Worm (Caenorhabditis elegans) whole organism, young adult: Measurements from ENCODE around the gene F47F2.3.

Source experiments
- F22D6.2 ChIP-seq: sonication (generic microtip); optimal IDR thresholded peaks from 2 replicates; lab custom pipeline; 2016; ENCODE audit warnings: mild to moderate bottlenecking, missing genetic modification characterization, missing compliant biosample characterization
- F55B11.4 ChIP-seq: sonication (generic microtip); optimal IDR thresholded peaks from 2 replicates; lab custom pipeline; 2016; ENCODE audit warnings: missing compliant biosample characterization, missing genetic modification characterization, borderline replicate concordance; ENCODE audit not compliant: insufficient read depth
- ama-1 ChIP-seq, 3 experiments: fragments of 150-350 bp in 1 of 3; sonication (generic microtip) in 2 of 3; optimal IDR thresholded peaks; 2 replicates each; lab custom pipeline; 2014 to 2018; ENCODE audit warnings: missing biosample characterization in 2 of 3, missing genetic modification characterization in 2 of 3, missing genetic modification reagents in 2 of 3
- ceh-27 ChIP-seq: fragments of 200-800 bp; sonication (Bioruptor generic); optimal IDR thresholded peaks from 2 replicates; lab custom pipeline; 2018; ENCODE audit warnings: mild to moderate bottlenecking, missing genetic modification characterization, moderate library complexity, missing compliant biosample characterization
- efl-1 ChIP-seq: fragments of 150-350 bp; optimal IDR thresholded peaks from 2 replicates; lab custom pipeline; 2014; ENCODE audit warnings: missing biosample characterization, missing genetic modification reagents, missing genetic modification characterization
- mxl-1 ChIP-seq: sonication (generic microtip); optimal IDR thresholded peaks from 2 replicates; lab custom pipeline; 2016; ENCODE audit warnings: missing genetic modification characterization, missing compliant biosample characterization
- nhr-80 ChIP-seq: sonication (generic microtip); optimal IDR thresholded peaks from 2 replicates; lab custom pipeline; 2016; ENCODE audit warnings: missing genetic modification characterization, missing compliant biosample characterization
- rcor-1 ChIP-seq: fragments of 200-800 bp; sonication (Bioruptor generic); IDR thresholded peaks from 2 replicates; pipeline ENCODE4 v1.3.6; 2022; ENCODE audit warnings: missing genetic modification reagents, missing genetic modification characterization, missing compliant biosample characterization
- sea-2 ChIP-seq: fragments of 200-800 bp; sonication (Bioruptor generic); IDR thresholded peaks from 2 replicates; pipeline ENCODE4 v1.3.6; 2022; ENCODE audit warnings: missing genetic modification characterization, missing compliant biosample characterization
- tbp1 ChIP-seq: fragments of 200-800 bp; sonication (Bioruptor generic); optimal IDR thresholded peaks from 2 replicates; lab custom pipeline; 2018; ENCODE audit warnings: mild to moderate bottlenecking, missing genetic modification characterization, missing compliant biosample characterization
- unc-62 ChIP-seq: fragments of 150-350 bp; optimal IDR thresholded peaks from 2 replicates; lab custom pipeline; 2014; ENCODE audit warnings: missing biosample characterization, missing genetic modification reagents, missing genetic modification characterization

ce11 chrX:3925776-3926175 is 30.3 kb upstream of the F47F2.3 start, which contains the start of gene T22B2.1:
- TF ChIP-seq ceh-27, result no peak
- no peak for TF ChIP-seq unc-62 (GFP tag; lab: Kevin White, UChicago)
- TF ChIP-seq rcor-1, result no peak
- TF ChIP-seq ama-1 (optimal IDR thresholded peaks at IDR 0.05; lab: Kevin White, UChicago), result no peak
- TF ChIP-seq ama-1 (GFP tag; optimal IDR thresholded peaks at IDR 0.05; lab: Kevin White, UChicago), result no peak
- no peak for TF ChIP-seq mxl-1
- no peak for TF ChIP-seq tbp1 (GFP tag; lab: Kevin White, UChicago)
- TF ChIP-seq nhr-80 (tag; lab: Kevin White, UChicago), result no peak
- TF ChIP-seq efl-1 (GFP tag; lab: Kevin White, UChicago), result no peak
- TF ChIP-seq F22D6.2 (tag; lab: Kevin White, UChicago), result no peak
- no peak for TF ChIP-seq F55B11.4 (tag; lab: Kevin White, UChicago)
- no peak for TF ChIP-seq sea-2 (GFP tag; lab: Robert Waterston, UW)
